Fruit fly (Drosophila melanogaster) whole organism, embryonic: ENCODE measurements around the gene CG7069.

Experiments
- B-H1 ChIP-seq: fragments of 200-800 bp; sonication (Bioruptor generic); IDR thresholded peaks from 3 replicates; pipeline ENCODE4 v1.3.6; 2022; ENCODE audit warnings: missing biosample characterization, missing genetic modification characterization
- CG10543 ChIP-seq: fragments of 200-800 bp; sonication (Bioruptor generic); optimal IDR thresholded peaks from 3 replicates; lab custom pipeline; 2017; ENCODE audit warnings: missing biosample characterization, mild to moderate bottlenecking, missing genetic modification characterization, moderate library complexity
- CG12104 ChIP-seq: fragments of 200-800 bp; sonication (Bioruptor generic); optimal IDR thresholded peaks from 3 replicates; lab custom pipeline; 2016; ENCODE audit warnings: missing biosample characterization, missing genetic modification characterization
- CG15601 ChIP-seq: fragments of 200-800 bp; sonication (Bioruptor generic); optimal IDR thresholded peaks from 3 replicates; lab custom pipeline; 2019; ENCODE audit warnings: missing biosample characterization, mild to moderate bottlenecking, missing genetic modification characterization, moderate library complexity
- CG17186 ChIP-seq: fragments of 200-800 bp; sonication (Bioruptor generic); optimal IDR thresholded peaks from 3 replicates; lab custom pipeline; 2017; ENCODE audit warnings: missing biosample characterization, missing genetic modification reagents, missing genetic modification characterization
- CG17361 ChIP-seq: fragments of 200-800 bp; sonication (Bioruptor generic); IDR thresholded peaks from 3 replicates; pipeline ENCODE4 v1.3.6; 2022; ENCODE audit warnings: missing biosample characterization, missing genetic modification characterization
- CG1792 ChIP-seq: fragments of 200-800 bp; sonication (Bioruptor generic); optimal IDR thresholded peaks from 2 replicates; lab custom pipeline; 2016; ENCODE audit warnings: missing biosample characterization, missing genetic modification characterization
- CG18619 ChIP-seq: fragments of 200-800 bp; sonication (Bioruptor generic); optimal IDR thresholded peaks from 3 replicates; lab custom pipeline; 2017; ENCODE audit warnings: missing biosample characterization, mild to moderate bottlenecking, missing genetic modification characterization
- CG31365 ChIP-seq: fragments of 200-800 bp; sonication (Bioruptor generic); optimal IDR thresholded peaks from 2 replicates; lab custom pipeline; 2018; ENCODE audit warnings: missing biosample characterization, mild to moderate bottlenecking, missing genetic modification characterization
- CG32532 ChIP-seq: fragments of 200-800 bp; sonication (Bioruptor generic); IDR thresholded peaks from 2 replicates; pipeline ENCODE4 v1.3.6; 2022; ENCODE audit warnings: missing biosample characterization, missing genetic modification characterization
- CG5245 ChIP-seq: fragments of 200-800 bp; sonication (Bioruptor generic); optimal IDR thresholded peaks from 3 replicates; lab custom pipeline; 2016; ENCODE audit warnings: missing biosample characterization, missing genetic modification characterization
- CG5953 ChIP-seq: fragments of 200-800 bp; sonication (Bioruptor generic); IDR thresholded peaks from 2 replicates; pipeline ENCODE4 v1.3.6; 2022; ENCODE audit warnings: missing biosample characterization, missing genetic modification characterization
- CG6654 ChIP-seq: fragments of 200-800 bp; sonication (Bioruptor generic); optimal IDR thresholded peaks from 2 replicates; lab custom pipeline; 2017; ENCODE audit warnings: missing biosample characterization, mild to moderate bottlenecking, missing genetic modification characterization
- CG6689 ChIP-seq: fragments of 200-800 bp; sonication (Bioruptor generic); IDR thresholded peaks from 2 replicates; pipeline ENCODE4 v1.3.6; 2022; ENCODE audit warnings: missing biosample characterization, missing genetic modification characterization
- CG8089 ChIP-seq: fragments of 200-800 bp; sonication (Bioruptor generic); optimal IDR thresholded peaks from 3 replicates; lab custom pipeline; 2016; ENCODE audit warnings: missing biosample characterization, missing genetic modification characterization
- Drgx ChIP-seq: fragments of 200-800 bp; sonication (Bioruptor generic); IDR thresholded peaks from 2 replicates; pipeline ENCODE4 v1.3.6; 2022; ENCODE audit warnings: missing biosample characterization, missing genetic modification characterization
- Ets97D ChIP-seq: fragments of 200-800 bp; sonication (Bioruptor generic); optimal IDR thresholded peaks from 3 replicates; lab custom pipeline; 2016; ENCODE audit warnings: missing biosample characterization, missing genetic modification characterization
- HLH3B ChIP-seq: fragments of 200-800 bp; sonication (Bioruptor generic); IDR thresholded peaks from 2 replicates; pipeline ENCODE4 v1.3.6; 2022; ENCODE audit warnings: missing biosample characterization, missing genetic modification characterization
- Hmx ChIP-seq: fragments of 200-800 bp; sonication (Bioruptor generic); optimal IDR thresholded peaks from 2 replicates; lab custom pipeline; 2016; ENCODE audit warnings: missing biosample characterization, missing genetic modification characterization
- Lhr ChIP-seq: fragments of 200-800 bp; sonication (Bioruptor generic); optimal IDR thresholded peaks from 3 replicates; lab custom pipeline; 2017; ENCODE audit warnings: mild to moderate bottlenecking, missing biosample characterization, missing genetic modification reagents, missing genetic modification characterization
- MESR4 ChIP-seq: fragments of 200-800 bp; sonication (Bioruptor generic); optimal IDR thresholded peaks from 2 replicates; lab custom pipeline; 2018; ENCODE audit warnings: missing biosample characterization, mild to moderate bottlenecking, missing genetic modification characterization, moderate library complexity
- PHDP ChIP-seq: fragments of 200-800 bp; sonication (Bioruptor generic); optimal IDR thresholded peaks from 3 replicates; lab custom pipeline; 2018; ENCODE audit warnings: missing biosample characterization, mild to moderate bottlenecking, missing genetic modification characterization, moderate library complexity
- Rfx ChIP-seq: fragments of 200-800 bp; sonication (Bioruptor generic); IDR thresholded peaks from 2 replicates; pipeline ENCODE4 v1.3.6; 2022; ENCODE audit warnings: missing biosample characterization, missing genetic modification characterization
- Scr ChIP-seq: fragments of 200-800 bp; sonication (Bioruptor generic); IDR thresholded peaks from 2 replicates; pipeline ENCODE4 v1.3.6; 2022; ENCODE audit warnings: missing biosample characterization, missing genetic modification characterization; ENCODE audit not compliant: partially characterized antibody
- Six4 ChIP-seq: fragments of 200-800 bp; sonication (Bioruptor generic); optimal IDR thresholded peaks from 2 replicates; lab custom pipeline; 2016; ENCODE audit warnings: missing biosample characterization, missing genetic modification characterization
- Spps ChIP-seq: fragments of 200-800 bp; sonication (Bioruptor generic); optimal IDR thresholded peaks from 2 replicates; lab custom pipeline; 2018; ENCODE audit warnings: missing biosample characterization, mild to moderate bottlenecking, missing genetic modification characterization
- Sry-β ChIP-seq: fragments of 200-800 bp; sonication (Bioruptor generic); optimal IDR thresholded peaks from 2 replicates; lab custom pipeline; 2018; ENCODE audit warnings: missing biosample characterization, mild to moderate bottlenecking, missing genetic modification characterization, moderate library complexity
- TFAM ChIP-seq: fragments of 200-800 bp; sonication (Bioruptor generic); optimal IDR thresholded peaks from 2 replicates; lab custom pipeline; 2017; ENCODE audit warnings: missing biosample characterization, missing genetic modification characterization, inconsistent platforms
- Trl ChIP-seq, 3 experiments: fragments of >200 bp in 2 of 3; fragments of 200-800 bp in 1 of 3; sonication (Bioruptor generic) in 1 of 3; optimal IDR thresholded peaks; 2 replicates in 1 of 3; 3 replicates in 2 of 3; lab custom pipeline; 2016 to 2017; ENCODE audit warnings: missing biosample characterization in 1 of 3, missing genetic modification characterization in 1 of 3
- az2 ChIP-seq: fragments of 200-800 bp; sonication (Bioruptor generic); optimal IDR thresholded peaks from 3 replicates; lab custom pipeline; 2016; ENCODE audit warnings: missing biosample characterization, missing genetic modification characterization
- br ChIP-seq: fragments of >200 bp; optimal IDR thresholded peaks from 2 replicates; lab custom pipeline; 2017
- cato ChIP-seq: fragments of 200-800 bp; sonication (Bioruptor generic); optimal IDR thresholded peaks from 2 replicates; lab custom pipeline; 2016; ENCODE audit warnings: missing biosample characterization, missing genetic modification characterization, borderline replicate concordance
- chif ChIP-seq, 2 experiments: fragments of 200-800 bp; sonication (Bioruptor generic); optimal IDR thresholded peaks; 3 replicates each; lab custom pipeline; 2016; ENCODE audit warnings: missing biosample characterization in 2 of 2, missing genetic modification characterization in 2 of 2
- ci ChIP-seq: fragments of 200-800 bp; sonication (Bioruptor generic); IDR thresholded peaks from 3 replicates; pipeline ENCODE4 v1.3.6; 2022; ENCODE audit warnings: missing biosample characterization, missing genetic modification characterization
- croc ChIP-seq: fragments of 200-800 bp; sonication (Bioruptor generic); conservative IDR thresholded peaks from 3 replicates; pipeline ENCODE4 v1.3.6; 2022; ENCODE audit warnings: missing biosample characterization, missing genetic modification characterization
- da ChIP-seq: fragments of 200-800 bp; sonication (Bioruptor generic); optimal IDR thresholded peaks from 2 replicates; lab custom pipeline; 2016; ENCODE audit warnings: missing biosample characterization, missing genetic modification characterization
- dimm ChIP-seq: fragments of 200-800 bp; sonication (Bioruptor generic); IDR thresholded peaks from 2 replicates; pipeline ENCODE4 v1.3.6; 2022; ENCODE audit warnings: missing biosample characterization, missing genetic modification characterization
- dmrt11E ChIP-seq: fragments of 200-800 bp; sonication (Bioruptor generic); optimal IDR thresholded peaks from 3 replicates; lab custom pipeline; 2018; ENCODE audit warnings: missing biosample characterization, mild to moderate bottlenecking, missing genetic modification characterization, moderate library complexity
- emc ChIP-seq: fragments of 200-800 bp; sonication (Bioruptor generic); optimal IDR thresholded peaks from 2 replicates; lab custom pipeline; 2016; ENCODE audit warnings: missing biosample characterization, missing genetic modification characterization
- fd102C ChIP-seq: fragments of 200-800 bp; sonication (Bioruptor generic); optimal IDR thresholded peaks from 2 replicates; lab custom pipeline; 2018; ENCODE audit warnings: missing biosample characterization, mild to moderate bottlenecking, missing genetic modification characterization, moderate library complexity
- hb ChIP-seq: fragments of 200-800 bp; sonication (Bioruptor generic); IDR thresholded peaks from 3 replicates; pipeline ENCODE4 v1.3.6; 2022; ENCODE audit warnings: missing biosample characterization, missing genetic modification characterization; ENCODE audit not compliant: partially characterized antibody
- hkb ChIP-seq, 2 experiments: fragments of 200-800 bp in 1 of 2; fragments of >200 bp in 1 of 2; sonication (Bioruptor generic) in 1 of 2; IDR thresholded peaks in 1 of 2; optimal IDR thresholded peaks in 1 of 2; 2 replicates each; pipeline versions ENCODE4 v1.3.6 to Lab custom; 2017 to 2022; ENCODE audit warnings: missing biosample characterization in 1 of 2, missing genetic modification characterization in 1 of 2
- kah ChIP-seq: fragments of 200-800 bp; sonication (Bioruptor generic); optimal IDR thresholded peaks from 2 replicates; lab custom pipeline; 2018; ENCODE audit warnings: missing biosample characterization, mild to moderate bottlenecking, missing genetic modification characterization
- pfk ChIP-seq: fragments of 200-800 bp; sonication (Bioruptor generic); optimal IDR thresholded peaks from 2 replicates; lab custom pipeline; 2018; ENCODE audit warnings: missing biosample characterization, mild to moderate bottlenecking, missing genetic modification characterization, moderate library complexity
- phol ChIP-seq: fragments of 200-800 bp; sonication (Bioruptor generic); optimal IDR thresholded peaks from 3 replicates; lab custom pipeline; 2018; ENCODE audit warnings: missing biosample characterization, mild to moderate bottlenecking, missing genetic modification characterization, moderate library complexity
- salm ChIP-seq: fragments of 200-800 bp; sonication (Bioruptor generic); optimal IDR thresholded peaks from 2 replicates; lab custom pipeline; 2018; ENCODE audit warnings: missing biosample characterization, mild to moderate bottlenecking, missing genetic modification characterization
- sd ChIP-seq: fragments of 200-800 bp; sonication (Bioruptor generic); optimal IDR thresholded peaks from 3 replicates; lab custom pipeline; 2018; ENCODE audit warnings: missing biosample characterization, mild to moderate bottlenecking, missing genetic modification characterization, moderate library complexity
- sr ChIP-seq: fragments of 200-800 bp; sonication (Bioruptor generic); IDR thresholded peaks from 3 replicates; pipeline ENCODE4 v1.3.6; 2022; ENCODE audit warnings: missing biosample characterization, missing genetic modification characterization
- usp ChIP-seq: fragments of >200 bp; optimal IDR thresholded peaks from 2 replicates; lab custom pipeline; 2017; ENCODE audit warnings: missing biosample characterization, missing genetic modification characterization
- wek ChIP-seq: fragments of 200-800 bp; sonication (Bioruptor generic); optimal IDR thresholded peaks from 3 replicates; lab custom pipeline; 2018; ENCODE audit warnings: missing biosample characterization, mild to moderate bottlenecking, missing genetic modification characterization, moderate library complexity

Gene CG7069

DNA sequence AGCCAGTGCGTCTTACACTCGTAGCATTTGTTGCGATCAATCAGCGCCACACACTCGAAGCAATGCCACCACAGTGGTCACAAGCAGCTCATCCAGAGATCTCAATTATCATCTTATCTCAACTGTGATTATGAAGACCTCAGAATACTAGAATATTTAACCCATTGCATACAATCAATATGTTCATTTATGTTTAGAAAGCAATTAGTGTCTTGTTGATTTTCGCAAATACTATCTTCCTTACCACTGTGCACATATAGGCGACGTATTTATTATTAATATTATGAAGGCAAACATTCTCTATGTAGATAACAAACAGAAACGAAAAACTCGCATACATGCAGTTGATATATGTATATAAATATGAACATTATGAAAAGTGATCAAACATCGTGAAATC is 13.8 kb upstream of the CG7069 start (continued):
- no peak for TF ChIP-seq CG6654 (GFP tag; lab: Kevin White, UChicago)
- no peak for TF ChIP-seq usp (GFP tag; lab: Kevin White, UChicago)
- peak; percentile 59 for TF ChIP-seq CG8089 (GFP tag; lab: Kevin White, UChicago)
- peak; percentile 42 for TF ChIP-seq Sry-β
- TF ChIP-seq Scr, result no peak
- peak; percentile 77 for TF ChIP-seq PHDP (tag; lab: Kevin White, UChicago)
- peak; percentile 86 for TF ChIP-seq CG15601 (tag; lab: Kevin White, UChicago)
- TF ChIP-seq HLH3B (GFP tag; lab: Robert Waterston, UW), result peak; percentile 79
- peak; percentile 54 for TF ChIP-seq CG17186 (GFP tag; lab: Kevin White, UChicago)
- peak; percentile 64 for TF ChIP-seq cato (GFP tag; lab: Kevin White, UChicago)
- TF ChIP-seq CG1792 (GFP tag; lab: Kevin White, UChicago), result peak; percentile 73
- no peak for TF ChIP-seq Hmx (GFP tag; lab: Kevin White, UChicago)
- TF ChIP-seq az2, result peak; percentile 65
- peak; percentile 58 for TF ChIP-seq wek (GFP tag; lab: Kevin White, UChicago)
- no peak for TF ChIP-seq pfk (GFP tag; lab: Kevin White, UChicago)
- peak; percentile 83 for TF ChIP-seq CG17361
- peak; percentile 88 for TF ChIP-seq dmrt11E
- no peak for TF ChIP-seq MESR4 (GFP tag; lab: Kevin White, UChicago)
- peak; percentile 41 for TF ChIP-seq CG31365 (tag; lab: Kevin White, UChicago)
- TF ChIP-seq Ets97D (GFP tag; lab: Kevin White, UChicago), result no peak
- TF ChIP-seq CG32532 (GFP tag; lab: Robert Waterston, UW), result peak; percentile 73
- TF ChIP-seq Drgx (GFP tag; lab: Robert Waterston, UW), result peak; percentile 91
- TF ChIP-seq CG5245 (GFP tag; lab: Kevin White, UChicago), result peak; percentile 80
- TF ChIP-seq kah (GFP tag; lab: Kevin White, UChicago), result peak; percentile 32
- peak; percentile 52 to 60 for TF ChIP-seq chif (GFP tag; optimal IDR thresholded peaks at IDR 0.05; lab: Kevin White, UChicago)
- TF ChIP-seq CG10543, result no peak
- TF ChIP-seq hkb (optimal IDR thresholded peaks at IDR 0.05; lab: Kevin White, UChicago), result no peak
- TF ChIP-seq hkb (GFP tag; IDR thresholded peaks at IDR 0.05; lab: Robert Waterston, UW), result peak; percentile 74
- peak; percentile 48 for TF ChIP-seq croc (GFP tag; lab: Robert Waterston, UW)
- TF ChIP-seq sd (tag; lab: Kevin White, UChicago), result peak; percentile 20
- peak; percentile 82 for TF ChIP-seq ci
- no peak for TF ChIP-seq fd102C (GFP tag; lab: Kevin White, UChicago)
- TF ChIP-seq phol (tag; lab: Kevin White, UChicago), result peak; percentile 67
- peak; percentile 81 for TF ChIP-seq CG6689 (GFP tag; lab: Robert Waterston, UW)
- TF ChIP-seq emc (GFP tag; lab: Kevin White, UChicago), result no peak
- peak; percentile 69 for TF ChIP-seq Rfx (GFP tag; lab: Robert Waterston, UW)
- no peak for TF ChIP-seq Trl (optimal IDR thresholded peaks at IDR 0.05; lab: Kevin White, UChicago)
- peak; percentile 76 for TF ChIP-seq Trl (GFP tag; optimal IDR thresholded peaks at IDR 0.05; lab: Kevin White, UChicago)
- peak; percentile 57; the same call in 1 of the 2 replicates for TF ChIP-seq CG5953
- no peak for TF ChIP-seq dimm (GFP tag; lab: Robert Waterston, UW)
- peak; percentile 58 for TF ChIP-seq CG18619 (GFP tag; lab: Kevin White, UChicago)
- peak; percentile 73 for TF ChIP-seq Lhr (GFP tag; lab: Kevin White, UChicago)
- TF ChIP-seq hb, result no peak
- peak; percentile 59 for TF ChIP-seq Six4 (GFP tag; lab: Kevin White, UChicago)
- TF ChIP-seq salm, result no peak
- TF ChIP-seq sr (GFP tag; lab: Robert Waterston, UW), result peak; percentile 22; the same call in 1 of the 3 replicates
- TF ChIP-seq Spps, result peak; percentile 82
- TF ChIP-seq CG12104 (GFP tag; lab: Kevin White, UChicago), result peak; percentile 78
- no peak for TF ChIP-seq br
- peak; percentile 76 for TF ChIP-seq B-H1 (GFP tag; lab: Robert Waterston, UW)
- no peak for TF ChIP-seq da (GFP tag; lab: Kevin White, UChicago)
- peak; percentile 17 for TF ChIP-seq TFAM (GFP tag; lab: Kevin White, UChicago)
